Fruit fly (Drosophila melanogaster): ENCODE measurements around the gene CG43246.

The CG43246 gene

DNA sequence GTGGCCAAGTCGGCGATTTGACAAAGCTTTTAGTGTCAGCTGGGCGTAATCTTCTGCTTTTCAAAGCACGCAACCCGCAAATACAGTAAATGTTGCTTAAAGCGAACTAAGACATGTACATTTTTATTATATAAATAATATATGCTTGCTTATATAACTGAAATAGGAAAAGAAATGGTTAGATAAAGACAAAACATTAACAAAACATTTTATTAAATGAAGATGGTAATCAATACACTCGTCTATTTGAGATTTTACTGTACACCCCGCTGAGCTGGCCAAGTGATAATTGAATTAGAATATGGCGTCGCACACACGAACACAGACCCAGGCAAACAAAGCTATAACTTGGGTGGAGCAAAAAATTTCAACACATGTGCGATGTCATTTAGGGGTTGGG, 38.2 kb downstream of the CG43246 start (continued):
- no peak for TF ChIP-seq tx (GFP tag; optimal IDR thresholded peaks at IDR 0.05)
- TF ChIP-seq Nf-YB (GFP tag; optimal IDR thresholded peaks at IDR 0.05), result no peak
- TF ChIP-seq Sry-β (GFP tag; optimal IDR thresholded peaks at IDR 0.05), result no peak
- no peak for TF ChIP-seq otp (GFP tag; IDR thresholded peaks at IDR 0.05)
- no peak for TF ChIP-seq Lpt (GFP tag; optimal IDR thresholded peaks at IDR 0.05)
- TF ChIP-seq CG10274 (GFP tag; optimal IDR thresholded peaks at IDR 0.05), result no peak
- TF ChIP-seq pho (GFP tag; optimal IDR thresholded peaks at IDR 0.05), result no peak
- no peak for TF ChIP-seq Aef1 (GFP tag; IDR thresholded peaks at IDR 0.05)
- no peak for TF ChIP-seq CG11398 (GFP tag; optimal IDR thresholded peaks at IDR 0.05)
- no peak for TF ChIP-seq jing (GFP tag; optimal IDR thresholded peaks at IDR 0.05)
- no peak for TF ChIP-seq ato (GFP tag; IDR thresholded peaks at IDR 0.05; ENCODE audit: partially characterized antibody)
- peak; percentile 46 for TF ChIP-seq dmrt99B (tag; optimal IDR thresholded peaks at IDR 0.05)
- TF ChIP-seq sens (GFP tag), result peak; percentile 11
- peak; percentile 10 for TF ChIP-seq CG10267 (tag; optimal IDR thresholded peaks at IDR 0.05)
- no peak for TF ChIP-seq Gsc (GFP tag; IDR thresholded peaks at IDR 0.05)
- peak; percentile 56 for TF ChIP-seq Ptx1 (GFP tag; IDR thresholded peaks at IDR 0.05)
- no peak for TF ChIP-seq CG8359 (GFP tag; optimal IDR thresholded peaks at IDR 0.05; ENCODE audit: borderline replicate concordance)
- TF ChIP-seq CG13624 (GFP tag; optimal IDR thresholded peaks at IDR 0.05), result no peak
- TF ChIP-seq D (optimal IDR thresholded peaks at IDR 0.05), result no peak
- no peak for TF ChIP-seq D (GFP tag; optimal IDR thresholded peaks at IDR 0.05)
- peak; percentile 28 for TF ChIP-seq nmo (GFP tag; optimal IDR thresholded peaks at IDR 0.05)
- TF ChIP-seq CG8924 (tag; optimal IDR thresholded peaks at IDR 0.05), result peak; percentile 16
- no peak for TF ChIP-seq amos (GFP tag; IDR thresholded peaks at IDR 0.05; ENCODE audit: partially characterized antibody)
- TF ChIP-seq CG30431 (GFP tag; optimal IDR thresholded peaks at IDR 0.05), result no peak
- TF ChIP-seq dysf (GFP tag; IDR thresholded peaks at IDR 0.05), result peak; percentile 49; the same call in 2 of the 3 replicates
- TF ChIP-seq Oli (tag; optimal IDR thresholded peaks at IDR 0.05), result peak; percentile 10
- TF ChIP-seq CG11504 (tag; optimal IDR thresholded peaks at IDR 0.05), result peak; percentile 65
- TF ChIP-seq CG6854 (GFP tag; optimal IDR thresholded peaks at IDR 0.05), result no peak
- no peak for TF ChIP-seq ems (GFP tag; optimal IDR thresholded peaks at IDR 0.05)
- peak in 1 of 3 experiments; percentile 8 for TF ChIP-seq lola (GFP tag; optimal IDR thresholded peaks at IDR 0.05)
- no peak for TF ChIP-seq en (GFP tag; optimal IDR thresholded peaks at IDR 0.05)
- no peak for TF ChIP-seq ap (GFP tag; IDR thresholded peaks at IDR 0.05)
- TF ChIP-seq crol (GFP tag; IDR thresholded peaks at IDR 0.05), result no peak
- TF ChIP-seq CG1602 (GFP tag; optimal IDR thresholded peaks at IDR 0.05), result no peak
- no peak for TF ChIP-seq HmgD (GFP tag; optimal IDR thresholded peaks at IDR 0.05)
- no peak for TF ChIP-seq Tbp (GFP tag; optimal IDR thresholded peaks at IDR 0.05)
- TF ChIP-seq her (GFP tag; optimal IDR thresholded peaks at IDR 0.05), result no peak
- no peak for TF ChIP-seq CG17568 (GFP tag; optimal IDR thresholded peaks at IDR 0.05)
- peak in 1 of 2 experiments; percentile 24 for TF ChIP-seq Hr51 (GFP tag; optimal IDR thresholded peaks at IDR 0.05)
- peak; percentile 13 for TF ChIP-seq CoRest (tag; optimal IDR thresholded peaks at IDR 0.05)
- TF ChIP-seq Bteb2 (GFP tag; optimal IDR thresholded peaks at IDR 0.05), result no peak
- no peak for TF ChIP-seq lbe (GFP tag; optimal IDR thresholded peaks at IDR 0.05)
- no peak for TF ChIP-seq CG18619 (GFP tag; optimal IDR thresholded peaks at IDR 0.05)
- peak; percentile 28 for TF ChIP-seq CG10979 (tag; optimal IDR thresholded peaks at IDR 0.05)
- TF ChIP-seq gfzf (GFP tag; optimal IDR thresholded peaks at IDR 0.05), result no peak
- TF ChIP-seq chinmo (GFP tag; IDR thresholded peaks at IDR 0.05; ENCODE audit: partially characterized antibody), result no peak
- TF ChIP-seq unpg (GFP tag; optimal IDR thresholded peaks at IDR 0.05), result peak; percentile 4
- TF ChIP-seq ken (GFP tag; IDR thresholded peaks at IDR 0.05), result no peak
- TF ChIP-seq TFAM (GFP tag; optimal IDR thresholded peaks at IDR 0.05), result no peak
- no peak for TF ChIP-seq CG9215 (GFP tag; IDR thresholded peaks at IDR 0.05)
- no peak for TF ChIP-seq CG2875 (GFP tag; optimal IDR thresholded peaks at IDR 0.05)
